Worm (Caenorhabditis elegans): Measurements from ENCODE around the gene C05B5.4.

DNA sequence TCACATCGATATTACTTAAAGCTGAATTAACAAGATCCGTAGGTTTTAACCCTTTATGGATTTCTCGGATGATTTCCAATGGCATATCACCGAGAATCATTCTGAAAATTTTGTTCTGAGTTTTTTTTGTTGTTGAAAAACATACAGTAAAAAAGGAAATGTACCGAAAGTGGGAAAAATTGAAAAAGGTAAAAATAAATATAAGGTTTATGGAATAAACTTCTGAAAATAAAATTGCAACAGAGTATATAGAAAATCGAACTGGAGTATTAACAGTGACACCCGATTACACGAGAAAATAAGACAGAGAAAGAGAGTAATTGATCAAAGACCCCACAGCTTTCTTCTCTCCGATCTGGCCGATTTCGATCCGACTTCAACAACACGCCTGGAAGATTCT is 41.8 kb upstream of the C05B5.4 start, which contains the start of gene K03H1.11:
- TF ChIP-seq lin-13 (tag; optimal IDR thresholded peaks at IDR 0.05) = no peak
- TF ChIP-seq nhr-76 (tag; optimal IDR thresholded peaks at IDR 0.05) = no peak
- TF ChIP-seq pha-4 (tag; optimal IDR thresholded peaks at IDR 0.05) = no peak
- TF ChIP-seq unc-39 (tag; optimal IDR thresholded peaks at IDR 0.05) = no peak
- TF ChIP-seq elt-3 (tag; optimal IDR thresholded peaks at IDR 0.05) = no peak
- TF ChIP-seq snpc-4 (tag; optimal IDR thresholded peaks at IDR 0.05) = no peak
